Worm (Caenorhabditis elegans) whole organism, L3 larva: ENCODE results near the gene R148.3.

ENCODE experiments used
- ZK546.5 ChIP-seq: sonication (generic microtip); optimal IDR thresholded peaks from 2 replicates; lab custom pipeline; 2017; ENCODE audit warnings: missing biosample characterization, missing genetic modification characterization
- aly-2 ChIP-seq: fragments of 150-350 bp; optimal IDR thresholded peaks from 2 replicates; lab custom pipeline; 2014; ENCODE audit warnings: missing biosample characterization, missing genetic modification characterization
- ceh-28 ChIP-seq: fragments of 150-350 bp; optimal IDR thresholded peaks from 2 replicates; lab custom pipeline; 2014; ENCODE audit warnings: missing biosample characterization, missing genetic modification reagents, missing genetic modification characterization
- ceh-82 ChIP-seq: fragments of 150-350 bp; optimal IDR thresholded peaks from 2 replicates; lab custom pipeline; 2014; ENCODE audit warnings: missing biosample characterization, missing genetic modification characterization
- daf-12 ChIP-seq: fragments of 150-350 bp; optimal IDR thresholded peaks from 2 replicates; lab custom pipeline; 2014; ENCODE audit warnings: missing biosample characterization, missing genetic modification reagents, missing genetic modification characterization
- egl-27 ChIP-seq: sonication (generic microtip); optimal IDR thresholded peaks from 4 replicates; lab custom pipeline; 2017; ENCODE audit warnings: missing biosample characterization, missing genetic modification reagents, missing genetic modification characterization
- egl-5 ChIP-seq: fragments of 150-350 bp; optimal IDR thresholded peaks from 2 replicates; lab custom pipeline; 2017; ENCODE audit warnings: missing biosample characterization, missing genetic modification reagents, missing genetic modification characterization, inconsistent platforms
- eor-1 ChIP-seq, 2 experiments: fragments of 150-350 bp; optimal IDR thresholded peaks; 2 replicates each; lab custom pipeline; 2014 to 2018; ENCODE audit warnings: missing biosample characterization in 2 of 2, missing genetic modification characterization in 2 of 2
- fkh-10 ChIP-seq: sonication (generic microtip); optimal IDR thresholded peaks from 2 replicates; lab custom pipeline; 2017; ENCODE audit warnings: missing biosample characterization, missing genetic modification reagents, missing genetic modification characterization
- fkh-2 ChIP-seq: fragments of 150-350 bp; optimal IDR thresholded peaks from 2 replicates; lab custom pipeline; 2014; ENCODE audit warnings: missing biosample characterization, missing genetic modification reagents, missing genetic modification characterization
- hmg-11 ChIP-seq: sonication (generic microtip); optimal IDR thresholded peaks from 2 replicates; lab custom pipeline; 2016; ENCODE audit warnings: missing genetic modification characterization, missing compliant biosample characterization
- jun-1 ChIP-seq: fragments of 150-350 bp; optimal IDR thresholded peaks from 2 replicates; lab custom pipeline; 2014; ENCODE audit warnings: missing biosample characterization, missing genetic modification reagents, missing genetic modification characterization
- lin-15B ChIP-seq: fragments of 150-350 bp; optimal IDR thresholded peaks from 2 replicates; lab custom pipeline; 2014; ENCODE audit warnings: missing biosample characterization, missing genetic modification characterization
- lsy-12 ChIP-seq: sonication (generic microtip); optimal IDR thresholded peaks from 2 replicates; lab custom pipeline; 2016; ENCODE audit warnings: mild to moderate bottlenecking, missing genetic modification characterization, missing compliant biosample characterization
- mdl-1 ChIP-seq: fragments of 150-350 bp; optimal IDR thresholded peaks from 2 replicates; lab custom pipeline; 2014; ENCODE audit warnings: missing biosample characterization, missing genetic modification characterization
- mml-1 ChIP-seq: fragments of 150-350 bp; sonication (generic microtip); optimal IDR thresholded peaks from 3 replicates; lab custom pipeline; 2014; ENCODE audit warnings: missing biosample characterization, missing genetic modification characterization
- nfya-1 ChIP-seq: sonication (generic microtip); optimal IDR thresholded peaks from 2 replicates; lab custom pipeline; 2017; ENCODE audit warnings: missing genetic modification characterization, mild to moderate bottlenecking, missing compliant biosample characterization, antibody characterized with exemption, moderate library complexity; ENCODE audit not compliant: insufficient read depth
- nhr-11 ChIP-seq: fragments of 150-350 bp; optimal IDR thresholded peaks from 2 replicates; lab custom pipeline; 2014; ENCODE audit warnings: missing biosample characterization, missing genetic modification characterization
- nhr-12 ChIP-seq: fragments of 150-350 bp; optimal IDR thresholded peaks from 2 replicates; lab custom pipeline; 2014; ENCODE audit warnings: missing biosample characterization, missing genetic modification characterization
- nhr-23 ChIP-seq: fragments of 150-350 bp; optimal IDR thresholded peaks from 2 replicates; lab custom pipeline; 2014; ENCODE audit warnings: missing biosample characterization, missing genetic modification reagents, missing genetic modification characterization
- nhr-237 ChIP-seq: fragments of 150-350 bp; optimal IDR thresholded peaks from 2 replicates; lab custom pipeline; 2014; ENCODE audit warnings: missing biosample characterization, missing genetic modification characterization
- nhr-25 ChIP-seq: sonication (generic microtip); optimal IDR thresholded peaks from 2 replicates; lab custom pipeline; 2017; ENCODE audit warnings: missing biosample characterization, missing genetic modification characterization
- nhr-28 ChIP-seq: fragments of 150-350 bp; optimal IDR thresholded peaks from 2 replicates; lab custom pipeline; 2014; ENCODE audit warnings: missing biosample characterization, missing genetic modification characterization
- nhr-43 ChIP-seq: sonication (generic microtip); optimal IDR thresholded peaks from 2 replicates; lab custom pipeline; 2016; ENCODE audit warnings: mild to moderate bottlenecking, missing genetic modification characterization, missing compliant biosample characterization; ENCODE audit not compliant: poor library complexity, severe bottlenecking
- nhr-67 ChIP-seq: fragments of 150-350 bp; optimal IDR thresholded peaks from 2 replicates; lab custom pipeline; 2014; ENCODE audit warnings: missing biosample characterization, missing genetic modification characterization
- nhr-76 ChIP-seq: fragments of 150-350 bp; sonication (generic microtip); optimal IDR thresholded peaks from 5 replicates; lab custom pipeline; 2014; ENCODE audit warnings: missing biosample characterization, missing genetic modification characterization
- pha-4 ChIP-seq: fragments of 150-350 bp; optimal IDR thresholded peaks from 2 replicates; lab custom pipeline; 2014; ENCODE audit warnings: missing biosample characterization, missing genetic modification reagents, missing genetic modification characterization
- pqm-1 ChIP-seq: fragments of 150-350 bp; optimal IDR thresholded peaks from 2 replicates; lab custom pipeline; 2017; ENCODE audit warnings: missing biosample characterization, missing genetic modification characterization, inconsistent platforms
- sea-2 ChIP-seq: fragments of 150-350 bp; sonication (generic microtip); optimal IDR thresholded peaks from 4 replicates; lab custom pipeline; 2014; ENCODE audit warnings: missing biosample characterization, missing genetic modification reagents, missing genetic modification characterization
- skn-1 ChIP-seq: fragments of 150-350 bp; optimal IDR thresholded peaks from 2 replicates; lab custom pipeline; 2014; ENCODE audit warnings: missing biosample characterization, missing genetic modification characterization
- snpc-4 ChIP-seq: fragments of 150-350 bp; optimal IDR thresholded peaks from 2 replicates; lab custom pipeline; 2014; ENCODE audit warnings: missing biosample characterization, missing genetic modification characterization
- tbx-2 ChIP-seq: sonication (generic microtip); optimal IDR thresholded peaks from 2 replicates; lab custom pipeline; 2016; ENCODE audit warnings: mild to moderate bottlenecking, missing genetic modification characterization, missing compliant biosample characterization
- unc-39 ChIP-seq: sonication (generic microtip); optimal IDR thresholded peaks from 4 replicates; lab custom pipeline; 2017; ENCODE audit warnings: missing biosample characterization, missing genetic modification characterization
- unc-62 ChIP-seq: fragments of 150-350 bp; sonication (generic microtip); optimal IDR thresholded peaks from 4 replicates; lab custom pipeline; 2014; ENCODE audit warnings: missing biosample characterization, missing genetic modification reagents, missing genetic modification characterization
- zag-1 ChIP-seq: fragments of 150-350 bp; optimal IDR thresholded peaks from 2 replicates; lab custom pipeline; 2014; ENCODE audit warnings: missing biosample characterization, missing genetic modification characterization
- ztf-11 ChIP-seq: fragments of 150-350 bp; optimal IDR thresholded peaks from 2 replicates; lab custom pipeline; 2014; ENCODE audit warnings: missing biosample characterization, missing genetic modification characterization
- ztf-4 ChIP-seq: fragments of 150-350 bp; optimal IDR thresholded peaks from 2 replicates; lab custom pipeline; 2014; ENCODE audit warnings: missing biosample characterization, missing genetic modification characterization

R148.3 gene

ce11 chrIII:3185980-3186379, 10.8 kb downstream of the R148.3 start, which contains the start of gene mks-1:
mks-1 (plus strand) TSS chrIII:3186280.
- TF ChIP-seq nhr-237 (no peak), unc-39 (tag; lab: Kevin White, UChicago) (no peak), nhr-28 (tag; lab: Kevin White, UChicago) (no peak), nhr-11 (no peak), nhr-23 (no peak), sea-2 (GFP tag; lab: Kevin White, UChicago) (no peak), fkh-10 (no peak), lsy-12 (tag; lab: Kevin White, UChicago) (no peak)
- TF ChIP-seq, all 47 proteins: peak for 0

ce11 chrIII:3188564-3188963, 13.4 kb downstream of the R148.3 start:
- TF ChIP-seq pha-4 (tag; lab: Kevin White, UChicago) (no peak), ceh-82 (no peak), skn-1 (tag; lab: Kevin White, UChicago) (no peak), tbx-2 (tag; lab: Kevin White, UChicago) (no peak), nhr-67 (tag; lab: Kevin White, UChicago) (no peak), nhr-43 (tag; lab: Kevin White, UChicago) (no peak), hmg-11 (tag; lab: Kevin White, UChicago) (no peak)

ce11 chrIII:3190660-3191059, 15.5 kb downstream of the R148.3 start:
- no peak for TF ChIP-seq ztf-4 (tag; lab: Kevin White, UChicago)
- TF ChIP-seq mdl-1 (tag; lab: Kevin White, UChicago) = no peak
- TF ChIP-seq daf-12 (tag; lab: Kevin White, UChicago) = no peak
- no peak for TF ChIP-seq unc-39 (tag; lab: Kevin White, UChicago)
- TF ChIP-seq nhr-76 = no peak
- no peak for TF ChIP-seq nfya-1 (tag; lab: Kevin White, UChicago)
- TF ChIP-seq jun-1 = no peak
- TF ChIP-seq mml-1 = no peak
- no peak for TF ChIP-seq nhr-12 (tag; lab: Kevin White, UChicago)
- TF ChIP-seq lin-15B (tag; lab: Kevin White, UChicago) = no peak
- no peak for TF ChIP-seq nhr-25 (tag; lab: Kevin White, UChicago)
- TF ChIP-seq, all 47 proteins: peak for 0

- no peak for TF ChIP-seq ZK546.5 (tag; lab: Kevin White, UChicago)
- TF ChIP-seq nhr-23 = no peak
- TF ChIP-seq pqm-1 = no peak
- TF ChIP-seq hmg-11 (tag; lab: Kevin White, UChicago) = no peak
- no peak for TF ChIP-seq tbx-2 (tag; lab: Kevin White, UChicago)
- TF ChIP-seq ztf-11 (tag; lab: Kevin White, UChicago) = no peak
- TF ChIP-seq nhr-43 (tag; lab: Kevin White, UChicago) = no peak
- no peak for TF ChIP-seq skn-1 (tag; lab: Kevin White, UChicago)
- TF ChIP-seq egl-5 (tag; lab: Kevin White, UChicago) = no peak
- TF ChIP-seq snpc-4 (tag; lab: Kevin White, UChicago) = no peak
- no peak for TF ChIP-seq pha-4 (tag; lab: Kevin White, UChicago)
- TF ChIP-seq nhr-28 (tag; lab: Kevin White, UChicago) = no peak
- TF ChIP-seq zag-1 (tag; lab: Kevin White, UChicago) = no peak
- no peak for TF ChIP-seq ceh-28 (tag; lab: Kevin White, UChicago)
- no peak for TF ChIP-seq eor-1 (tag; optimal IDR thresholded peaks at IDR 0.05; lab: Kevin White, UChicago)
- TF ChIP-seq nhr-76 = no peak
- TF ChIP-seq egl-27 (tag; lab: Kevin White, UChicago) = no peak
- no peak for TF ChIP-seq fkh-2 (tag; lab: Kevin White, UChicago)
- TF ChIP-seq unc-62 (GFP tag; lab: Kevin White, UChicago) = no peak
- no peak for TF ChIP-seq aly-2 (tag; lab: Kevin White, UChicago)
These were observed 16.1 kb downstream of the R148.3 start, which contains the start of gene R148.8 for ce11 chrIII:3191195-3191594. R148.8 (plus strand) TSS chrIII:3191495.
